Worm (Caenorhabditis elegans) whole organism, mixed stage, embryonic: ENCODE results near the gene hpl-2.

Source experiments
- M03D4.4 ChIP-seq: sonication (generic microtip); optimal IDR thresholded peaks from 2 replicates; lab custom pipeline; 2017; ENCODE audit warnings: mild to moderate bottlenecking, missing genetic modification characterization, missing compliant biosample characterization
- bed-3 ChIP-seq: fragments of 200-800 bp; sonication (Bioruptor generic); optimal IDR thresholded peaks from 3 replicates; lab custom pipeline; 2018; ENCODE audit warnings: mild to moderate bottlenecking, missing genetic modification characterization, moderate library complexity, missing compliant biosample characterization
- blmp-1 ChIP-seq: fragments of 150-350 bp; optimal IDR thresholded peaks from 2 replicates; lab custom pipeline; 2014; ENCODE audit warnings: missing biosample characterization, missing genetic modification characterization
- ceh-39 ChIP-seq: fragments of 150-350 bp; optimal IDR thresholded peaks from 2 replicates; lab custom pipeline; 2014; ENCODE audit warnings: missing biosample characterization, missing genetic modification characterization
- ceh-43 ChIP-seq: fragments of 200-800 bp; sonication (Bioruptor generic); optimal IDR thresholded peaks from 2 replicates; lab custom pipeline; 2018; ENCODE audit warnings: mild to moderate bottlenecking, missing genetic modification characterization, moderate library complexity, missing compliant biosample characterization
- ceh-83 ChIP-seq: fragments of 200-800 bp; sonication (Bioruptor generic); optimal IDR thresholded peaks from 2 replicates; lab custom pipeline; 2018; ENCODE audit warnings: mild to moderate bottlenecking, missing genetic modification characterization, missing compliant biosample characterization
- ces-1 ChIP-seq: fragments of 150-350 bp; optimal IDR thresholded peaks from 2 replicates; lab custom pipeline; 2014; ENCODE audit warnings: missing biosample characterization, missing genetic modification reagents, missing genetic modification characterization
- cnd-1 ChIP-seq: fragments of 200-800 bp; sonication (Bioruptor generic); optimal IDR thresholded peaks from 2 replicates; lab custom pipeline; 2018; ENCODE audit warnings: mild to moderate bottlenecking, missing genetic modification characterization, missing compliant biosample characterization
- drap-1 ChIP-seq: fragments of 200-800 bp; sonication (Bioruptor generic); optimal IDR thresholded peaks from 3 replicates; lab custom pipeline; 2018; ENCODE audit warnings: mild to moderate bottlenecking, missing genetic modification characterization, missing compliant biosample characterization
- elt-1 ChIP-seq: sonication (generic microtip); optimal IDR thresholded peaks from 2 replicates; lab custom pipeline; 2017; ENCODE audit warnings: missing genetic modification characterization, mild to moderate bottlenecking, missing compliant biosample characterization, antibody characterized with exemption, moderate library complexity, borderline replicate concordance; ENCODE audit not compliant: insufficient read depth
- elt-3 ChIP-seq: fragments of 150-350 bp; optimal IDR thresholded peaks from 2 replicates; lab custom pipeline; 2014; ENCODE audit warnings: missing biosample characterization, missing genetic modification characterization
- flh-1 ChIP-seq: fragments of 200-800 bp; sonication (Bioruptor generic); optimal IDR thresholded peaks from 2 replicates; lab custom pipeline; 2018; ENCODE audit warnings: mild to moderate bottlenecking, missing genetic modification characterization, moderate library complexity, missing compliant biosample characterization
- ham-2 ChIP-seq: fragments of 200-800 bp; sonication (Bioruptor generic); optimal IDR thresholded peaks from 2 replicates; lab custom pipeline; 2018; ENCODE audit warnings: mild to moderate bottlenecking, missing genetic modification characterization, missing compliant biosample characterization
- hlh-1 ChIP-seq: fragments of 150-350 bp; optimal IDR thresholded peaks from 2 replicates; lab custom pipeline; 2014; ENCODE audit warnings: missing biosample characterization, missing genetic modification reagents, missing genetic modification characterization
- lin-13 ChIP-seq: fragments of 150-350 bp; optimal IDR thresholded peaks from 2 replicates; lab custom pipeline; 2014; ENCODE audit warnings: missing biosample characterization, missing genetic modification characterization
- lin-32 ChIP-seq: fragments of 200-800 bp; sonication (Bioruptor generic); optimal IDR thresholded peaks from 2 replicates; lab custom pipeline; 2018; ENCODE audit warnings: mild to moderate bottlenecking, missing genetic modification characterization, missing compliant biosample characterization
- lsy-2 ChIP-seq: fragments of 150-350 bp; optimal IDR thresholded peaks from 2 replicates; lab custom pipeline; 2014; ENCODE audit warnings: missing biosample characterization, missing genetic modification characterization
- mab-5 ChIP-seq: fragments of 150-350 bp; optimal IDR thresholded peaks from 2 replicates; lab custom pipeline; 2014; ENCODE audit warnings: missing biosample characterization, missing genetic modification characterization
- mep-1 ChIP-seq: fragments of 150-350 bp; optimal IDR thresholded peaks from 2 replicates; lab custom pipeline; 2017; ENCODE audit warnings: missing biosample characterization, missing genetic modification reagents, missing genetic modification characterization, inconsistent platforms
- mls-2 ChIP-seq: sonication (generic microtip); optimal IDR thresholded peaks from 2 replicates; lab custom pipeline; 2016; ENCODE audit warnings: mild to moderate bottlenecking, missing genetic modification characterization, moderate library complexity, missing compliant biosample characterization
- nhr-12 ChIP-seq: fragments of 150-350 bp; optimal IDR thresholded peaks from 2 replicates; lab custom pipeline; 2014; ENCODE audit warnings: missing biosample characterization, missing genetic modification characterization
- nhr-2 ChIP-seq: fragments of 150-350 bp; optimal IDR thresholded peaks from 2 replicates; lab custom pipeline; 2014; ENCODE audit warnings: missing biosample characterization, missing genetic modification characterization
- nhr-237 ChIP-seq: fragments of 150-350 bp; optimal IDR thresholded peaks from 2 replicates; lab custom pipeline; 2014; ENCODE audit warnings: missing biosample characterization, missing genetic modification characterization
- nhr-28 ChIP-seq: fragments of 150-350 bp; optimal IDR thresholded peaks from 2 replicates; lab custom pipeline; 2014; ENCODE audit warnings: missing biosample characterization, missing genetic modification characterization
- nhr-76 ChIP-seq: sonication (generic microtip); optimal IDR thresholded peaks from 2 replicates; lab custom pipeline; 2017; ENCODE audit warnings: missing biosample characterization, missing genetic modification characterization
- pha-4 ChIP-seq: fragments of 150-350 bp; optimal IDR thresholded peaks from 2 replicates; lab custom pipeline; 2018; ENCODE audit warnings: missing biosample characterization, missing genetic modification reagents, missing genetic modification characterization
- sem-2 ChIP-seq: fragments of 200-800 bp; sonication (Bioruptor generic); optimal IDR thresholded peaks from 2 replicates; lab custom pipeline; 2018; ENCODE audit warnings: mild to moderate bottlenecking, missing genetic modification characterization, missing compliant biosample characterization
- snpc-4 ChIP-seq: fragments of 150-350 bp; optimal IDR thresholded peaks from 2 replicates; lab custom pipeline; 2014; ENCODE audit warnings: missing biosample characterization, missing genetic modification characterization
- sptf-1 ChIP-seq: sonication (generic microtip); optimal IDR thresholded peaks from 2 replicates; lab custom pipeline; 2017; ENCODE audit warnings: mild to moderate bottlenecking, missing genetic modification characterization, moderate library complexity, missing compliant biosample characterization
- tbx-8 ChIP-seq: fragments of 200-800 bp; sonication (Bioruptor generic); optimal IDR thresholded peaks from 2 replicates; lab custom pipeline; 2018; ENCODE audit warnings: mild to moderate bottlenecking, missing genetic modification characterization, moderate library complexity, missing compliant biosample characterization
- unc-120 ChIP-seq: sonication (generic microtip); optimal IDR thresholded peaks from 2 replicates; lab custom pipeline; 2017; ENCODE audit warnings: missing genetic modification characterization, missing compliant biosample characterization; ENCODE audit not compliant: poor library complexity, severe bottlenecking
- unc-39 ChIP-seq: fragments of 150-350 bp; optimal IDR thresholded peaks from 2 replicates; lab custom pipeline; 2014; ENCODE audit warnings: missing biosample characterization, missing genetic modification characterization
- unc-62 ChIP-seq: fragments of 150-350 bp; optimal IDR thresholded peaks from 2 replicates; lab custom pipeline; 2014; ENCODE audit warnings: missing biosample characterization, missing genetic modification reagents, missing genetic modification characterization
- zip-8 ChIP-seq: fragments of 150-350 bp; optimal IDR thresholded peaks from 2 replicates; lab custom pipeline; 2014; ENCODE audit warnings: missing biosample characterization, missing genetic modification characterization
- ztf-11 ChIP-seq: fragments of 150-350 bp; optimal IDR thresholded peaks from 2 replicates; lab custom pipeline; 2014; ENCODE audit warnings: missing biosample characterization, missing genetic modification characterization

Gene hpl-2

DNA sequence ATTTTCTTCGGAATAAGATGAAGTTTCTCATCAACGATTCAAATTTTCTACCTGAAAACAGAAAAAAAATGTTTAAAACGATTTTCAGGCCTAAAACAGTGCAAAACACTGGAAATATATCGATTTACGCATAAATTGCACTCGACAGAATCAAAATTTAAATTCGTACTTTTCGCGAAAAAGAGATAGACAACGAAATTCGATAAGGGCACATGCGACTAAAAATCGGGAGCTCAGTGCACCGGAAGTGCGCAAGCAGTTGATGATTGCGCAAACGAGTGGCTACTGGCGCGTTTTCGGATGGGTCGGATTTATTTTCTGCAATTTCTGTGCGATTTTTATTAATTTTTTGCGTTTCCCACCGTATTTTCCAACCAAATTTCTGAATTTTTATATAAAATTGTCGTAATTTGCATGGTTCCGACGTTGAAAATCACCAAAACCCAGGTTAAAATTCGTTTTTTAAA lies 48.3 kb downstream of the hpl-2 start, which contains the start of the genes Y39A1A.21 and Y39A1A.22:
TSS of gene Y39A1A.21 (minus strand) at position 51 of the 467 bp plus-strand sequence.
TSS of gene Y39A1A.22 (minus strand) at position 57 of the 467 bp plus-strand sequence.
- TF ChIP-seq drap-1 (GFP tag; lab: Kevin White, UChicago) (peak; percentile 9), ham-2 (GFP tag; lab: Kevin White, UChicago) (no peak), elt-3 (tag; lab: Kevin White, UChicago) (no peak), mep-1 (tag; lab: Kevin White, UChicago) (peak; percentile 44), pha-4 (tag; lab: Kevin White, UChicago) (peak; percentile 67), elt-1 (tag; lab: Kevin White, UChicago) (no peak), unc-39 (tag; lab: Kevin White, UChicago) (peak; percentile 6), nhr-2 (tag; lab: Kevin White, UChicago) (no peak), ztf-11 (tag; lab: Kevin White, UChicago) (peak; percentile 8), blmp-1 (no peak), flh-1 (no peak), ceh-43 (GFP tag; lab: Kevin White, UChicago) (peak; percentile 1), mab-5 (no peak), ceh-83 (GFP tag; lab: Kevin White, UChicago) (no peak), snpc-4 (tag; lab: Kevin White, UChicago) (no peak), bed-3 (GFP tag; lab: Kevin White, UChicago) (peak; percentile 7), lin-13 (tag; lab: Kevin White, UChicago) (peak; percentile 86), M03D4.4 (tag; lab: Kevin White, UChicago) (peak; percentile 64), nhr-76 (tag; lab: Kevin White, UChicago) (no peak), nhr-12 (tag; lab: Kevin White, UChicago) (no peak), mls-2 (tag; lab: Kevin White, UChicago) (peak; percentile 64), unc-62 (GFP tag; lab: Kevin White, UChicago) (no peak), nhr-28 (tag; lab: Kevin White, UChicago) (no peak), lsy-2 (tag; lab: Kevin White, UChicago) (peak; percentile 80), cnd-1 (tag; lab: Kevin White, UChicago) (peak; percentile 29), nhr-237 (tag; lab: Kevin White, UChicago) (peak; percentile 55), hlh-1 (peak; percentile 31), ceh-39 (tag; lab: Kevin White, UChicago) (peak; percentile 36), zip-8 (no peak), sptf-1 (tag; lab: Kevin White, UChicago) (peak; percentile 83), unc-120 (tag; lab: Kevin White, UChicago) (peak; percentile 34), sem-2 (GFP tag; lab: Kevin White, UChicago) (no peak), ces-1 (GFP tag; lab: Kevin White, UChicago) (peak; percentile 89), lin-32 (GFP tag; lab: Kevin White, UChicago) (peak; percentile 12), tbx-8 (GFP tag; lab: Kevin White, UChicago) (peak; percentile 30)

- TF ChIP-seq unc-62 (GFP tag; lab: Kevin White, UChicago) (no peak), hlh-1 (no peak), pha-4 (tag; lab: Kevin White, UChicago) (no peak), mep-1 (tag; lab: Kevin White, UChicago) (no peak), sem-2 (GFP tag; lab: Kevin White, UChicago) (no peak), sptf-1 (tag; lab: Kevin White, UChicago) (no peak), zip-8 (no peak), M03D4.4 (tag; lab: Kevin White, UChicago) (no peak), ham-2 (GFP tag; lab: Kevin White, UChicago) (no peak), bed-3 (GFP tag; lab: Kevin White, UChicago) (no peak), drap-1 (GFP tag; lab: Kevin White, UChicago) (no peak), lin-13 (tag; lab: Kevin White, UChicago) (no peak), elt-1 (tag; lab: Kevin White, UChicago) (no peak), lsy-2 (tag; lab: Kevin White, UChicago) (no peak), mab-5 (no peak), unc-39 (tag; lab: Kevin White, UChicago) (no peak), tbx-8 (GFP tag; lab: Kevin White, UChicago) (no peak), ceh-83 (GFP tag; lab: Kevin White, UChicago) (no peak)
Observed at ce11 chrIII:10706481-10706880, 48.8 kb downstream of the hpl-2 start.
